Worm (Caenorhabditis elegans): ENCODE data around the gene Y39B6A.27.

DNA sequence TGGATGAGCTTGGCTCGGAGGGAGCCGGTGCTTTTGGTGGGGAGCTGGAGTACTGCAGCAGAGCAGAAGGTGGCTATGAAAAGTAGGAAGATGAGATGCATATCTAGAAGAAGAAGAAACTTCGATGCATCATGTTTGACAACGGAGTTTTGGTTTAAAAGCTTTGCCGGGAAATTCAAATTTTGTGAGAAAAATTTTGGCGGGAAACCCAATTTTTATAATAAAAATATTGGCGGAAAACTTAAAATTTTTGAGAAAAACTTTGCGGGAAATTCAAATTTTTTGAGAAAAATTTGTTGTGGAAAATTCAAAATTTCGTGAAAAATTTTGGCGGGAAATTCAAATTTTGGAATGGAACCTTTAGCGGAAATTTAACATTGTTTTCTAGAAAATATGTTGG lies 13.2 kb downstream of the Y39B6A.27 start, which contains the start of gene asp-15:
- TF ChIP-seq nhr-90 (tag; optimal IDR thresholded peaks at IDR 0.05) (no peak), hlh-26 (GFP tag; conservative IDR thresholded peaks at IDR 0.05) (no peak), athp-1 (tag; optimal IDR thresholded peaks at IDR 0.05) (no peak)

Data from whole organism, young adult.